Worm (Caenorhabditis elegans): ENCODE measurements around the gene M88.4.

The M88.4 gene

DNA sequence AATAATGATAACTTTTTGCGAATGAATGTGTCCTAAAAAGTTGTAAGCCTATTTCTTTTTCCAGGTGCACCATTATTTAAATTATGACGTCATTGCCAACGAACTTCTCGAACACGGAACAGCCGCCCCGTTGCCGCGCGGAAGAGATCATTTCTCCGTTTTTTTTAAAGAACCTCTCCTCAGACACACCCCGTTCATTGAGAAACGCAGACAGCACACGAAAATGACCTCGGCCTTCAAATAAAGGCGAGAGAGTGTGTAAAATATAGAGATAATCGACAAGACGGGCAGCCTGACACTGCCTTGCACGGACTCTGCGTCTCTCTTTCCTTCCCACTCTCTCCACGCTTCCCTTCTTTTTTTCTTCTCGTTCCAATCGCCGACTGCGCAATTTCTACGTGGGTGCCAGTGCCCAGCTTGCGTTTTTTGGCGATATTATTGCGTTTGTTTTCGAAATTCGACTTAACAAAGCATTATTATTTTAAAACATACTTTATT, 11.6 kb downstream of the M88.4 start (continued):
- TF ChIP-seq ceh-20 (GFP tag; IDR thresholded peaks at IDR 0.05) = 0 out of 2 replicates have a peak, but pooled peaks have one; percentile 26
- peak; percentile 67 for TF ChIP-seq attf-4 (tag; optimal IDR thresholded peaks at IDR 0.05)
- peak; percentile 51 for TF ChIP-seq lin-38 (GFP tag; IDR thresholded peaks at IDR 0.05)
- no peak; the same call in 1 of the 2 replicates for TF ChIP-seq saeg-2 (GFP tag; IDR thresholded peaks at IDR 0.05)
- TF ChIP-seq lsy-2 (tag; optimal IDR thresholded peaks at IDR 0.05) = peak; percentile 74 to 79
- TF ChIP-seq T26A8.4 (GFP tag; IDR thresholded peaks at IDR 0.05) = peak; percentile 78
- 0 out of 2 replicates have a peak, but pooled peaks have one; percentile 27 for TF ChIP-seq zfp-3 (GFP tag; conservative IDR thresholded peaks at IDR 0.05)
- peak; percentile 66 for TF ChIP-seq mes-2 (tag; optimal IDR thresholded peaks at IDR 0.05; ENCODE audit: poor library complexity, severe bottlenecking)
- TF ChIP-seq lin-29 (GFP tag; IDR thresholded peaks at IDR 0.05) = 0 out of 2 replicates have a peak, but pooled peaks have one; percentile 44
- no peak for TF ChIP-seq dmd-8 (GFP tag; IDR thresholded peaks at IDR 0.05)
- peak; percentile 60; the same call in 1 of the 2 replicates for TF ChIP-seq ctbp-1 (GFP tag; IDR thresholded peaks at IDR 0.05)
- TF ChIP-seq mdl-1 (tag; optimal IDR thresholded peaks at IDR 0.05) = peak; percentile 47 to 63
- TF ChIP-seq nhr-48 (tag; optimal IDR thresholded peaks at IDR 0.05) = peak; percentile 76
- peak; percentile 64 for TF ChIP-seq dmd-6 (GFP tag; IDR thresholded peaks at IDR 0.05)
- peak; percentile 39 for TF ChIP-seq arid-1 (GFP tag; conservative IDR thresholded peaks at IDR 0.05)
- no peak for TF ChIP-seq Y5F2A.4 (GFP tag; optimal IDR thresholded peaks at IDR 0.05)
- peak; percentile 72 for TF ChIP-seq rbr-2 (tag; optimal IDR thresholded peaks at IDR 0.05)
- TF ChIP-seq nhr-28 (tag; optimal IDR thresholded peaks at IDR 0.05) = peak; percentile 75
- TF ChIP-seq mxl-3 (GFP tag; optimal IDR thresholded peaks at IDR 0.05) = peak; percentile 90
- TF ChIP-seq nhr-25 (tag; optimal IDR thresholded peaks at IDR 0.05; ENCODE audit: borderline replicate concordance, insufficient read depth) = peak; percentile 91
- TF ChIP-seq unc-62 (GFP tag; optimal IDR thresholded peaks at IDR 0.05 in 1 of 2) = peak in 1 of 2 experiments; percentile 86
- TF ChIP-seq unc-62 (tag; optimal IDR thresholded peaks at IDR 0.05) = no peak
- TF ChIP-seq daf-12 (tag; optimal IDR thresholded peaks at IDR 0.05) = no peak
- 0 out of 2 replicates have a peak, but pooled peaks have one; percentile 58 for TF ChIP-seq tra-1 (GFP tag; IDR thresholded peaks at IDR 0.05)
- TF ChIP-seq F37D6.2 (tag; optimal IDR thresholded peaks at IDR 0.05) = peak; percentile 59
- TF ChIP-seq nhr-11 (tag; optimal IDR thresholded peaks at IDR 0.05) = peak; percentile 34
- TF ChIP-seq lin-39 (tag; optimal IDR thresholded peaks at IDR 0.05) = no peak
- TF ChIP-seq aha-1 (tag) = peak; percentile 95
- TF ChIP-seq nhr-41 (GFP tag; IDR thresholded peaks at IDR 0.05) = peak; percentile 77; the same call in 1 of the 2 replicates
- TF ChIP-seq php-3 (GFP tag; IDR thresholded peaks at IDR 0.05) = 0 out of 2 replicates have a peak, but pooled peaks have one; percentile 39
- peak; percentile 79 for TF ChIP-seq egl-43 (GFP tag; IDR thresholded peaks at IDR 0.05)
- no peak for TF ChIP-seq Y105C5A.15 (GFP tag; IDR thresholded peaks at IDR 0.05)
- TF ChIP-seq nhr-102 (tag; optimal IDR thresholded peaks at IDR 0.05) = peak; percentile 45

DNA sequence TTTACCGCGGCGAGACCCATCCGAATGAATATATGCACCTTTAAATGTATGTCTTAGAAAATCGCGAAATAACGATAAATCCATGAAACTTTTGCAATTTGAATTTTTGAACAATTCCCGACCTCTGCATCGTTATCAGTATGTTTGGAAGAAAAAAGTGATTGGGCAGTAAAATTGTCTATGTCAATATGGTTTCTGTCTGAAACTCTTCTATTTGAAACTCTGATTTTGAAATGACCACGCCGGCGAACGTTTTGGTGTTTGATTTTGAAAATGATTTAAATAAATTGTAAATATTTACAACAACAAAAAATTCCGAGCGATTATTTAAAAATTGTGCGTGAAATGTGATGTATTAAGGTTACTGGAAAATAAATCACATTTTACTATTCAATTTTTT, 12.4 kb downstream of the M88.4 start:
- TF ChIP-seq pqm-1 (tag; optimal IDR thresholded peaks at IDR 0.05) = peak; percentile 61
- no peak for TF ChIP-seq nhr-25 (tag; optimal IDR thresholded peaks at IDR 0.05; ENCODE audit: borderline replicate concordance, insufficient read depth)
- no peak for TF ChIP-seq F26F4.8 (GFP tag; conservative IDR thresholded peaks at IDR 0.05)
- TF ChIP-seq rbr-2 (tag; optimal IDR thresholded peaks at IDR 0.05) = no peak
- no peak for TF ChIP-seq mdl-1 (tag; optimal IDR thresholded peaks at IDR 0.05)
- no peak for TF ChIP-seq ZK337.2 (GFP tag; IDR thresholded peaks at IDR 0.05)
- no peak for TF ChIP-seq fkh-10 (GFP tag; optimal IDR thresholded peaks at IDR 0.05)
- TF ChIP-seq egl-27 (tag; optimal IDR thresholded peaks at IDR 0.05) = no peak
- TF ChIP-seq daf-8 (GFP tag; IDR thresholded peaks at IDR 0.05) = no peak
- no peak for TF ChIP-seq F49E8.2 (tag; optimal IDR thresholded peaks at IDR 0.05; ENCODE audit: borderline replicate concordance)
- TF ChIP-seq daf-19 (GFP tag; conservative IDR thresholded peaks at IDR 0.05) = no peak
- no peak for TF ChIP-seq T20F7.1 (GFP tag; optimal IDR thresholded peaks at IDR 0.05)
- TF ChIP-seq cey-2 (tag; optimal IDR thresholded peaks at IDR 0.05; ENCODE audit: borderline replicate concordance, insufficient read depth) = no peak
- no peak for TF ChIP-seq snpc-4 (tag; optimal IDR thresholded peaks at IDR 0.05)
- TF ChIP-seq dpl-1 (GFP tag; optimal IDR thresholded peaks at IDR 0.05) = no peak
- peak; percentile 51 for TF ChIP-seq dve-1 (tag; optimal IDR thresholded peaks at IDR 0.05; ENCODE audit: insufficient read depth)
- TF ChIP-seq hif-1 (tag; optimal IDR thresholded peaks at IDR 0.05) = no peak
- no peak for TF ChIP-seq zip-11 (GFP tag; IDR thresholded peaks at IDR 0.05)
- no peak for TF ChIP-seq dmd-8 (GFP tag; IDR thresholded peaks at IDR 0.05)
- TF ChIP-seq spr-1 (tag; optimal IDR thresholded peaks at IDR 0.05) = no peak
- TF ChIP-seq jun-1 (tag; optimal IDR thresholded peaks at IDR 0.05) = no peak

Measured in whole organism, L4 larva.